Worm (Caenorhabditis elegans): ENCODE results near the gene srt-31.

DNA sequence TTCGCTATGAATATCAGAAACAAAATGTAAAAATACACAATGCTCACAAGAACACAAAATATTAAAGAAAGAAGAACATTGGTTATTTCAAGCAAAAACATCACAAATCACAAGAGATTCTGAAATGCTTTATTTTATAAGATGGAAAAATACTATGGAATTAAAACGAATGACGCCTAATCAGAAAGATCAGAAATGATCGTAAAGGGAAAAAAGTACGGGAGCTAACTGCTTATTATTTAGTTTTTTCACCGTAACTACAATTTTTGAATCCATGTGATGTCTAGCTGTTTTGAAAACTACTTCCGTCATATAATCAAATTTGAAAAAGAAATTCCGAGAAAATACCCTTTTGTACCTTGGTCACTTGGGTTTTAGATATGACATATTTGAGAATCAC, 4.2 kb upstream of the srt-31 start, which contains the start of gene srbc-57:
- TF ChIP-seq elt-1 (tag; optimal IDR thresholded peaks at IDR 0.05) (no peak), R02D3.7 (tag; optimal IDR thresholded peaks at IDR 0.05) (no peak), nhr-11 (tag; optimal IDR thresholded peaks at IDR 0.05) (no peak), nhr-237 (tag; optimal IDR thresholded peaks at IDR 0.05) (no peak), aly-2 (tag; optimal IDR thresholded peaks at IDR 0.05) (no peak), fos-1 (tag; optimal IDR thresholded peaks at IDR 0.05) (no peak), unc-62 (GFP tag; optimal IDR thresholded peaks at IDR 0.05) (no peak), snpc-4 (tag; optimal IDR thresholded peaks at IDR 0.05) (no peak), ceh-82 (tag; optimal IDR thresholded peaks at IDR 0.05) (no peak), nhr-10 (tag; optimal IDR thresholded peaks at IDR 0.05) (no peak), unc-39 (tag; optimal IDR thresholded peaks at IDR 0.05) (no peak), ceh-16 (tag; optimal IDR thresholded peaks at IDR 0.05) (no peak), mab-5 (tag; optimal IDR thresholded peaks at IDR 0.05) (no peak)
